Fruit fly (Drosophila melanogaster) whole organism, adult: ENCODE data around the gene CG15347.

ENCODE experiments used
- CG12768 ChIP-seq: fragments of 200-800 bp; sonication (Bioruptor generic); optimal IDR thresholded peaks from 2 replicates; lab custom pipeline; 2017; ENCODE audit warnings: missing biosample characterization, missing genetic modification characterization, mild to moderate bottlenecking, moderate library complexity, missing genetic modification reagents
- CG14711 ChIP-seq: fragments of 200-800 bp; sonication (Bioruptor generic); optimal IDR thresholded peaks from 2 replicates; lab custom pipeline; 2018; ENCODE audit warnings: missing biosample characterization, mild to moderate bottlenecking, missing genetic modification characterization, moderate library complexity
- CG7045 ChIP-seq: fragments of 200-800 bp; sonication (Bioruptor generic); optimal IDR thresholded peaks from 2 replicates; lab custom pipeline; 2017; ENCODE audit warnings: missing biosample characterization, mild to moderate bottlenecking, missing genetic modification characterization
- Crg-1 ChIP-seq: fragments of 200-800 bp; sonication (Bioruptor generic); optimal IDR thresholded peaks from 2 replicates; lab custom pipeline; 2016; ENCODE audit warnings: missing biosample characterization, missing genetic modification characterization
- Mnt ChIP-seq: fragments of 200-800 bp; sonication (Bioruptor generic); optimal IDR thresholded peaks from 2 replicates; lab custom pipeline; 2016; ENCODE audit warnings: missing biosample characterization, mild to moderate bottlenecking, missing genetic modification characterization
- kay ChIP-seq: fragments of 200-800 bp; sonication (Bioruptor generic); peaks from one replicate; lab custom pipeline; 2016; ENCODE audit warnings: missing biosample characterization, missing genetic modification characterization, borderline replicate concordance
- ovo ChIP-seq: fragments of 200-800 bp; sonication (Bioruptor generic); optimal IDR thresholded peaks from 2 replicates; lab custom pipeline; 2016; ENCODE audit warnings: missing biosample characterization, missing genetic modification characterization
- tj ChIP-seq: fragments of 200-800 bp; sonication (Bioruptor generic); optimal IDR thresholded peaks from 3 replicates; lab custom pipeline; 2017; ENCODE audit warnings: missing biosample characterization, mild to moderate bottlenecking, missing genetic modification characterization, moderate library complexity
- toe ChIP-seq: fragments of 200-800 bp; sonication (Bioruptor generic); optimal IDR thresholded peaks from 2 replicates; lab custom pipeline; 2016; ENCODE audit warnings: missing biosample characterization, missing genetic modification characterization

- TF ChIP-seq CG7045 = no peak
- no peak for TF ChIP-seq tj (GFP tag; lab: Kevin White, UChicago)
- no peak for TF ChIP-seq kay (GFP tag; lab: Kevin White, UChicago)
- no peak for TF ChIP-seq CG12768
- no peak for TF ChIP-seq Mnt (GFP tag; lab: Kevin White, UChicago)
- peak; percentile 75 for TF ChIP-seq ovo
- no peak for TF ChIP-seq CG14711 (tag; lab: Kevin White, UChicago)
- TF ChIP-seq Crg-1 (GFP tag; lab: Kevin White, UChicago) = no peak
- TF ChIP-seq toe (GFP tag; lab: Kevin White, UChicago) = no peak
Observed at dm6 chrX:8421449-8421795, 39.3 kb downstream of the CG15347 start.
